Worm (Caenorhabditis elegans): ENCODE measurements around the gene F14D7.14.
A peak's percentile ranks its signal among the peaks of the same experiment; 100 is the strongest.

- TF ChIP-seq ztf-11 (tag; optimal IDR thresholded peaks at IDR 0.05) (no peak), elt-1 (tag; optimal IDR thresholded peaks at IDR 0.05; ENCODE audit: borderline replicate concordance, insufficient read depth) (no peak), nhr-12 (tag; optimal IDR thresholded peaks at IDR 0.05) (no peak), ces-1 (GFP tag; optimal IDR thresholded peaks at IDR 0.05) (peak; percentile 17), lsy-2 (tag; optimal IDR thresholded peaks at IDR 0.05) (no peak), lin-13 (tag; optimal IDR thresholded peaks at IDR 0.05) (no peak), ceh-43 (GFP tag; optimal IDR thresholded peaks at IDR 0.05) (no peak), nhr-28 (tag; optimal IDR thresholded peaks at IDR 0.05) (no peak)
Measured at ce11 chrV:14322743-14323142, 13.0 kb downstream of the F14D7.14 start, which contains the start of gene F47B8.3.

Measured in whole organism, mixed stage, embryonic.